Fruit fly (Drosophila melanogaster) whole organism, embryonic: ENCODE data around the gene asun.

ENCODE experiments used
- Aef1 ChIP-seq: fragments of 200-800 bp; sonication (Bioruptor generic); IDR thresholded peaks from 3 replicates; pipeline ENCODE4 v1.3.6; 2022; ENCODE audit warnings: missing biosample characterization, missing genetic modification characterization
- CG10565 ChIP-seq: fragments of 200-800 bp; sonication (Bioruptor generic); optimal IDR thresholded peaks from 3 replicates; lab custom pipeline; 2016; ENCODE audit warnings: missing biosample characterization, mild to moderate bottlenecking, missing genetic modification characterization
- CG12155 ChIP-seq: fragments of 200-800 bp; sonication (Bioruptor generic); optimal IDR thresholded peaks from 3 replicates; lab custom pipeline; 2016; ENCODE audit warnings: missing biosample characterization, missing genetic modification characterization
- CG12391 ChIP-seq: fragments of 200-800 bp; sonication (Bioruptor generic); optimal IDR thresholded peaks from 3 replicates; lab custom pipeline; 2018; ENCODE audit warnings: missing biosample characterization, mild to moderate bottlenecking, missing genetic modification characterization, moderate library complexity
- CG13123 ChIP-seq: fragments of 200-800 bp; sonication (Bioruptor generic); optimal IDR thresholded peaks from 2 replicates; lab custom pipeline; 2016; ENCODE audit warnings: missing biosample characterization, missing genetic modification characterization
- CG13296 ChIP-seq: fragments of 200-800 bp; sonication (Bioruptor generic); optimal IDR thresholded peaks from 3 replicates; lab custom pipeline; 2018; ENCODE audit warnings: missing biosample characterization, mild to moderate bottlenecking, missing genetic modification characterization
- CG13894 ChIP-seq: fragments of 200-800 bp; sonication (Bioruptor generic); optimal IDR thresholded peaks from 3 replicates; lab custom pipeline; 2018; ENCODE audit warnings: missing biosample characterization, mild to moderate bottlenecking, missing genetic modification characterization, moderate library complexity
- CG14050 ChIP-seq: fragments of 200-800 bp; sonication (Bioruptor generic); IDR thresholded peaks from 3 replicates; pipeline ENCODE4 v1.3.6; 2022; ENCODE audit warnings: missing biosample characterization, missing genetic modification characterization
- CG15696 ChIP-seq: fragments of 200-800 bp; sonication (Bioruptor generic); optimal IDR thresholded peaks from 2 replicates; lab custom pipeline; 2019; ENCODE audit warnings: missing biosample characterization, mild to moderate bottlenecking, missing genetic modification characterization, moderate library complexity
- CG17186 ChIP-seq: fragments of 200-800 bp; sonication (Bioruptor generic); optimal IDR thresholded peaks from 3 replicates; lab custom pipeline; 2017; ENCODE audit warnings: missing biosample characterization, missing genetic modification reagents, missing genetic modification characterization
- CG17361 ChIP-seq: fragments of 200-800 bp; sonication (Bioruptor generic); IDR thresholded peaks from 3 replicates; pipeline ENCODE4 v1.3.6; 2022; ENCODE audit warnings: missing biosample characterization, missing genetic modification characterization
- CG33557 ChIP-seq: fragments of 200-800 bp; sonication (Bioruptor generic); optimal IDR thresholded peaks from 2 replicates; lab custom pipeline; 2019; ENCODE audit warnings: missing biosample characterization, mild to moderate bottlenecking, missing genetic modification characterization, moderate library complexity
- CG4730 ChIP-seq: fragments of 200-800 bp; sonication (Bioruptor generic); IDR thresholded peaks from 2 replicates; pipeline ENCODE4 v1.3.6; 2022; ENCODE audit warnings: missing biosample characterization, missing genetic modification characterization
- CG6272 ChIP-seq: fragments of 200-800 bp; sonication (Bioruptor generic); IDR thresholded peaks from 2 replicates; pipeline ENCODE4 v1.3.6; 2022; ENCODE audit warnings: missing biosample characterization, missing genetic modification characterization
- CG6689 ChIP-seq: fragments of 200-800 bp; sonication (Bioruptor generic); IDR thresholded peaks from 2 replicates; pipeline ENCODE4 v1.3.6; 2022; ENCODE audit warnings: missing biosample characterization, missing genetic modification characterization
- CG6765 ChIP-seq: fragments of 200-800 bp; sonication (Bioruptor generic); optimal IDR thresholded peaks from 3 replicates; lab custom pipeline; 2017; ENCODE audit warnings: missing biosample characterization, mild to moderate bottlenecking, missing genetic modification characterization
- CG8924 ChIP-seq: fragments of 200-800 bp; optimal IDR thresholded peaks from 3 replicates; lab custom pipeline; 2019; ENCODE audit warnings: missing biosample characterization, mild to moderate bottlenecking, missing genetic modification characterization, moderate library complexity
- CoRest ChIP-seq: fragments of 200-800 bp; sonication (Bioruptor generic); optimal IDR thresholded peaks from 3 replicates; lab custom pipeline; 2018; ENCODE audit warnings: missing biosample characterization, mild to moderate bottlenecking, missing genetic modification characterization, moderate library complexity
- E2f1 ChIP-seq: fragments of 200-800 bp; sonication (Bioruptor generic); IDR thresholded peaks from 2 replicates; pipeline ENCODE4 v1.3.6; 2022; ENCODE audit warnings: missing biosample characterization, missing genetic modification characterization
- E2f2 ChIP-seq: fragments of 200-800 bp; sonication (Bioruptor generic); IDR thresholded peaks from 2 replicates; pipeline ENCODE4 v1.3.6; 2022; ENCODE audit warnings: missing biosample characterization, missing genetic modification characterization
- H2.0 ChIP-seq: fragments of 200-800 bp; sonication (Bioruptor generic); IDR thresholded peaks from 2 replicates; pipeline ENCODE4 v1.3.6; 2022; ENCODE audit warnings: missing biosample characterization, missing genetic modification characterization
- Opbp ChIP-seq: fragments of 200-800 bp; sonication (Bioruptor generic); IDR thresholded peaks from 3 replicates; pipeline ENCODE4 v1.3.6; 2022; ENCODE audit warnings: missing biosample characterization, missing genetic modification characterization; ENCODE audit not compliant: partially characterized antibody
- Sin3A ChIP-seq: fragments of >200 bp; optimal IDR thresholded peaks from 2 replicates; lab custom pipeline; 2018
- Sry-β ChIP-seq: fragments of 200-800 bp; sonication (Bioruptor generic); optimal IDR thresholded peaks from 2 replicates; lab custom pipeline; 2018; ENCODE audit warnings: missing biosample characterization, mild to moderate bottlenecking, missing genetic modification characterization, moderate library complexity
- Taf1 ChIP-seq: fragments of 200-800 bp; sonication (Bioruptor generic); IDR thresholded peaks from 2 replicates; pipeline ENCODE4 v1.3.6; 2022; ENCODE audit warnings: missing biosample characterization, missing genetic modification characterization
- Usf ChIP-seq: fragments of 200-800 bp; sonication (Bioruptor generic); optimal IDR thresholded peaks from 2 replicates; lab custom pipeline; 2017; ENCODE audit warnings: missing genotype, missing biosample characterization, missing genetic modification characterization
- YL-1 ChIP-seq: fragments of 200-800 bp; sonication (Bioruptor generic); optimal IDR thresholded peaks from 3 replicates; lab custom pipeline; 2017; ENCODE audit warnings: missing biosample characterization, mild to moderate bottlenecking, missing genetic modification characterization
- abd-A ChIP-seq: fragments of 200-800 bp; sonication (Bioruptor generic); optimal IDR thresholded peaks from 3 replicates; lab custom pipeline; 2019; ENCODE audit warnings: missing biosample characterization, mild to moderate bottlenecking, missing genetic modification characterization, moderate library complexity
- amos ChIP-seq: fragments of 200-800 bp; sonication (Bioruptor generic); IDR thresholded peaks from 2 replicates; pipeline ENCODE4 v1.3.6; 2022; ENCODE audit warnings: missing biosample characterization, missing genetic modification characterization; ENCODE audit not compliant: partially characterized antibody
- ash1 ChIP-seq: fragments of 200-800 bp; sonication (Bioruptor generic); optimal IDR thresholded peaks from 2 replicates; lab custom pipeline; 2018; ENCODE audit warnings: missing biosample characterization, mild to moderate bottlenecking, missing genetic modification characterization
- bbx ChIP-seq: fragments of 200-800 bp; sonication (Bioruptor generic); IDR thresholded peaks from 2 replicates; pipeline ENCODE4 v1.3.6; 2022; ENCODE audit warnings: missing biosample characterization, missing genetic modification characterization; ENCODE audit not compliant: partially characterized antibody
- bcd ChIP-seq: fragments of 200-800 bp; sonication (Bioruptor generic); optimal IDR thresholded peaks from 2 replicates; lab custom pipeline; 2017; ENCODE audit warnings: missing biosample characterization, mild to moderate bottlenecking, missing genetic modification characterization
- dati ChIP-seq: fragments of 200-800 bp; sonication (Bioruptor generic); IDR thresholded peaks from 2 replicates; pipeline ENCODE4 v1.3.6; 2022; ENCODE audit warnings: missing biosample characterization, missing genetic modification characterization
- dysf ChIP-seq: fragments of 200-800 bp; sonication (Bioruptor generic); IDR thresholded peaks from 3 replicates; pipeline ENCODE4 v1.3.6; 2022; ENCODE audit warnings: missing biosample characterization, missing genetic modification characterization
- en ChIP-seq: fragments of 200-800 bp; sonication (Bioruptor generic); optimal IDR thresholded peaks from 2 replicates; lab custom pipeline; 2016; ENCODE audit warnings: missing biosample characterization, missing genetic modification characterization
- fu2 ChIP-seq: fragments of 200-800 bp; sonication (Bioruptor generic); optimal IDR thresholded peaks from 2 replicates; lab custom pipeline; 2016; ENCODE audit warnings: missing biosample characterization, missing genetic modification characterization
- gsb-n ChIP-seq: fragments of 200-800 bp; sonication (Bioruptor generic); optimal IDR thresholded peaks from 3 replicates; lab custom pipeline; 2018; ENCODE audit warnings: missing biosample characterization, mild to moderate bottlenecking, missing genetic modification characterization
- h ChIP-seq: fragments of >200 bp; optimal IDR thresholded peaks from 2 replicates; lab custom pipeline; 2017
- hbn ChIP-seq: fragments of 200-800 bp; sonication (Bioruptor generic); IDR thresholded peaks from 2 replicates; pipeline ENCODE4 v1.3.6; 2022; ENCODE audit warnings: missing biosample characterization, missing genetic modification characterization; ENCODE audit not compliant: partially characterized antibody
- kah ChIP-seq: fragments of 200-800 bp; sonication (Bioruptor generic); optimal IDR thresholded peaks from 2 replicates; lab custom pipeline; 2018; ENCODE audit warnings: missing biosample characterization, mild to moderate bottlenecking, missing genetic modification characterization
- lola ChIP-seq, 3 experiments: fragments of >200 bp in 2 of 3; fragments of 200-800 bp in 1 of 3; sonication (Bioruptor generic) in 1 of 3; optimal IDR thresholded peaks; 2 replicates each; lab custom pipeline; 2017 to 2019; ENCODE audit warnings: missing biosample characterization in 3 of 3, missing genetic modification characterization in 3 of 3, mild to moderate bottlenecking in 1 of 3, moderate library complexity in 1 of 3
- nerfin-1 ChIP-seq: fragments of 200-800 bp; sonication (Bioruptor generic); optimal IDR thresholded peaks from 3 replicates; lab custom pipeline; 2019; ENCODE audit warnings: missing biosample characterization, mild to moderate bottlenecking, missing genetic modification characterization, moderate library complexity
- oc ChIP-seq: fragments of 200-800 bp; sonication (Bioruptor generic); optimal IDR thresholded peaks from 2 replicates; lab custom pipeline; 2018; ENCODE audit warnings: missing biosample characterization, mild to moderate bottlenecking, missing genetic modification characterization, moderate library complexity
- pfk ChIP-seq: fragments of 200-800 bp; sonication (Bioruptor generic); optimal IDR thresholded peaks from 2 replicates; lab custom pipeline; 2018; ENCODE audit warnings: missing biosample characterization, mild to moderate bottlenecking, missing genetic modification characterization, moderate library complexity
- so ChIP-seq: fragments of 200-800 bp; sonication (Bioruptor generic); IDR thresholded peaks from 3 replicates; pipeline ENCODE4 v1.3.6; 2022; ENCODE audit warnings: missing biosample characterization, missing genetic modification characterization
- ssp ChIP-seq: fragments of 200-800 bp; sonication (Bioruptor generic); IDR thresholded peaks from 2 replicates; pipeline ENCODE4 v1.3.6; 2022; ENCODE audit warnings: missing biosample characterization, missing genetic modification characterization
- stwl ChIP-seq: fragments of 200-800 bp; sonication (Bioruptor generic); optimal IDR thresholded peaks from 3 replicates; lab custom pipeline; 2018; ENCODE audit warnings: missing biosample characterization, mild to moderate bottlenecking, missing genetic modification characterization, moderate library complexity
- tio ChIP-seq: fragments of 200-800 bp; sonication (Bioruptor generic); optimal IDR thresholded peaks from 2 replicates; lab custom pipeline; 2017; ENCODE audit warnings: missing biosample characterization, missing genetic modification characterization, inconsistent platforms

The asun gene

DNA sequence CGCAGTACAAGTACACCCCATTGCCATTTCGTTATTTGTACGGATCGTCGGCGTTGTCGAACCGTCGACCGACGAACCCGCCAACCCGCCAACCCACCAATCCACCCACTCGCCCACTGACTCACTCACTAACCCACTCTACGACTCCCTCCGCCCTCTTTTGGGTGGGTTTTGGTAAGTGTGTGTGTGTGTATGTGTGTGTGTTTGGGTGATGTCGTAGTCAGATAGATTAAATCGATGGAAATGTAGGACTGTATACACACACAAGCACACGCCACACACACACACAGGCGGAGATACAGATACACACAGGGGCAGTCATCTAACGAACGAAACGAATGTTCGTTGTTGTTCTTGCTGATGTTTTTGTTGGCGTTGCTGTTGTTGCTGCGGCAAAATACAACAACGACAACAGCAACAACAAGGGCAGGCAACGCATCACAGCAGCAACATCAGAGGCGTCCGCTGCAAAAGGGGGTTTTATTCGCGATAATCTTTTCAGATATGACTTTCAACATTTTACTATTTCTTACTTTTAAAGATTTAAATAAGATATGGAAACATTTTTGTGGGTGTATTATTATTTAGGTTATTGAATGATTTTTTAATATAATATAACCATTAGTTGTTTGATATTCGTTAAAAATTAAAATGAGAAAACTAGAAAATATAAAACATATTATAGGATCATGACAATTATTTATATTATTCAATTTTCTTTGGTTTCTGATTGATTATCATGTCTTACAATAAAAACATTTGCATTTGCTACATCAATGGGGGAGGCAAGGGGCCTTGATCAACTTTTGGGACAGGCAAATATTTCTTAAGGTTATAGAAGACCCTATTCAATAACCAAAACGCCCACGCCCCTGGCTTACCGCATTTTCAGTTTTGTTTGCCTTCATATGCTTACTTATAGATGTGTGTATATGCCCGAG lies 42.4 kb upstream of the asun start (continued):
- TF ChIP-seq en (GFP tag; lab: Kevin White, UChicago): no peak
- TF ChIP-seq CG33557 (GFP tag; lab: Kevin White, UChicago): peak; percentile 94
- peak; percentile 9 for TF ChIP-seq CG10565 (GFP tag; lab: Kevin White, UChicago)
- peak; percentile 69 for TF ChIP-seq kah (GFP tag; lab: Kevin White, UChicago)
- peak; percentile 61 for TF ChIP-seq dati (GFP tag; lab: Robert Waterston, UW)
- peak; percentile 82 for TF ChIP-seq H2.0 (GFP tag; lab: Robert Waterston, UW)
- TF ChIP-seq Sry-β (GFP tag; lab: Kevin White, UChicago): peak; percentile 64
- TF ChIP-seq abd-A (tag; lab: Kevin White, UChicago): peak; percentile 94
- peak; percentile 91 for TF ChIP-seq CG6765
- TF ChIP-seq ssp (GFP tag; lab: Robert Waterston, UW): peak; percentile 37; the same call in 1 of the 2 replicates
- TF ChIP-seq bcd: peak; percentile 96
- TF ChIP-seq CG12391 (tag; lab: Kevin White, UChicago): peak; percentile 95
- peak; percentile 72 for TF ChIP-seq CG13894
- TF ChIP-seq h (lab: Kevin White, UChicago): no peak
- peak; percentile 93 for TF ChIP-seq Usf (GFP tag; lab: Kevin White, UChicago)
- peak; percentile 73 for TF ChIP-seq CG13123
- peak in 2 of 3 experiments; percentile 22 to 100 for TF ChIP-seq lola (GFP tag; optimal IDR thresholded peaks at IDR 0.05; lab: Kevin White, UChicago)
- peak; percentile 67 for TF ChIP-seq CG4730 (GFP tag; lab: Robert Waterston, UW)
- peak; percentile 98 for TF ChIP-seq CoRest (tag; lab: Kevin White, UChicago)
- TF ChIP-seq Opbp: no peak
- TF ChIP-seq CG15696 (tag; lab: Kevin White, UChicago): peak; percentile 81
- TF ChIP-seq CG8924 (tag; lab: Kevin White, UChicago): peak; percentile 96
- peak; percentile 17; the same call in 1 of the 2 replicates for TF ChIP-seq E2f2 (GFP tag; lab: Robert Waterston, UW)
- peak; percentile 85 for TF ChIP-seq YL-1 (GFP tag; lab: Kevin White, UChicago)
- peak; percentile 92 for TF ChIP-seq nerfin-1 (tag; lab: Kevin White, UChicago)
- no peak for TF ChIP-seq fu2
- TF ChIP-seq tio: peak; percentile 94
- TF ChIP-seq CG6272 (GFP tag; lab: Robert Waterston, UW): peak; percentile 83
- TF ChIP-seq so (GFP tag; lab: Robert Waterston, UW): peak; percentile 64; the same call in 2 of the 3 replicates
- TF ChIP-seq CG17186: no peak
- peak; percentile 90 for TF ChIP-seq gsb-n
- TF ChIP-seq Sin3A (lab: Kevin White, UChicago): no peak
- TF ChIP-seq CG17361 (GFP tag; lab: Robert Waterston, UW): peak; percentile 99
- TF ChIP-seq Taf1 (GFP tag; lab: Robert Waterston, UW): peak; percentile 17; the same call in 1 of the 2 replicates
- TF ChIP-seq CG6689 (GFP tag; lab: Robert Waterston, UW): peak; percentile 85
- peak; percentile 37 for TF ChIP-seq CG14050 (GFP tag; lab: Robert Waterston, UW)
- peak; percentile 76; the same call in 2 of the 3 replicates for TF ChIP-seq dysf (GFP tag; lab: Robert Waterston, UW)
- TF ChIP-seq E2f1 (GFP tag; lab: Robert Waterston, UW): peak; percentile 67; the same call in 1 of the 2 replicates
- peak; percentile 17; the same call in 1 of the 2 replicates for TF ChIP-seq amos (GFP tag; lab: Robert Waterston, UW)
- no peak for TF ChIP-seq pfk (GFP tag; lab: Kevin White, UChicago)
- peak; percentile 51 for TF ChIP-seq bbx
- TF ChIP-seq ash1 (GFP tag; lab: Kevin White, UChicago): no peak
- peak; percentile 28 for TF ChIP-seq oc (tag; lab: Kevin White, UChicago)
- peak; percentile 92 for TF ChIP-seq CG13296 (GFP tag; lab: Kevin White, UChicago)
- TF ChIP-seq hbn: no peak
- TF ChIP-seq stwl (tag; lab: Kevin White, UChicago): no peak
- peak; percentile 94 for TF ChIP-seq Aef1 (GFP tag; lab: Robert Waterston, UW)
- peak; percentile 74 for TF ChIP-seq CG12155 (GFP tag; lab: Kevin White, UChicago)
